Fruit fly (Drosophila melanogaster): ENCODE measurements around the gene Rac1.

Gene Rac1

DNA sequence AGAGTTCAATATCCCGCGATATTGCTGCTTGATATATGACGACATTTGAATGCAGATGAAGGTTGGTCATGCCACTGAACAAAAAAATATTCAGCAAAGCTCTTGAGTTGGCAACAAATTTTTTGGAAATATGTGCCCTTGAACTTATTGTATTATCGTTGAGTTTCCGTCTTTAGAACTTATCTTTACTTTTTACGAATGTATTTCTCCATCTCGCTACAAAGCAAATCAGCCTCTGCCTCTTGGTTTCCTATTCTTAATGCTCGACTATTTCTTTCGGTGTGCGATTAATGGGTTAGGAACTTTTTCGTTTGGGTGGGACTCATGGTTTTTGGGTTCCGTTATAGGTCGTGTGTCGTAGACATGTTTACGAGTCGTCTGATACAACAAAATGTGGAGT lies 20.7 kb upstream of the Rac1 start (continued):
- TF ChIP-seq croc (GFP tag; conservative IDR thresholded peaks at IDR 0.05) (peak; percentile 71), ranshi (GFP tag; IDR thresholded peaks at IDR 0.05) (peak; percentile 59; the same call in 1 of the 2 replicates), lola (GFP tag; optimal IDR thresholded peaks at IDR 0.05) (peak in 1 of 3 experiments; percentile 93), danr (GFP tag; IDR thresholded peaks at IDR 0.05) (peak; percentile 42; the same call in 1 of the 2 replicates), HLHmδ (GFP tag; optimal IDR thresholded peaks at IDR 0.05) (no peak), D19A (tag; optimal IDR thresholded peaks at IDR 0.05) (peak; percentile 73), Atf-2 (GFP tag; optimal IDR thresholded peaks at IDR 0.05) (peak; percentile 57), ind (GFP tag; optimal IDR thresholded peaks at IDR 0.05) (peak; percentile 58), kah (GFP tag; optimal IDR thresholded peaks at IDR 0.05) (no peak), lov (optimal IDR thresholded peaks at IDR 0.05) (no peak), lov (GFP tag; IDR thresholded peaks at IDR 0.05) (peak; percentile 44; the same call in 1 of the 3 replicates), al (GFP tag; IDR thresholded peaks at IDR 0.05) (peak; percentile 15; the same call in 1 of the 2 replicates), CG30020 (tag; optimal IDR thresholded peaks at IDR 0.05) (peak; percentile 43), gcm2 (GFP tag; optimal IDR thresholded peaks at IDR 0.05) (peak; percentile 34), tap (tag; optimal IDR thresholded peaks at IDR 0.05) (peak; percentile 67), CG11456 (GFP tag; IDR thresholded peaks at IDR 0.05) (0 out of 3 replicates have a peak, but pooled peaks have one; percentile 50), sr (GFP tag; IDR thresholded peaks at IDR 0.05) (no peak), Nf-YA (GFP tag; IDR thresholded peaks at IDR 0.05) (no peak), hkb (optimal IDR thresholded peaks at IDR 0.05) (no peak), hkb (GFP tag; IDR thresholded peaks at IDR 0.05) (peak; percentile 71), fd64A (GFP tag; optimal IDR thresholded peaks at IDR 0.05) (peak; percentile 64), dysf (GFP tag; IDR thresholded peaks at IDR 0.05) (peak; percentile 51; the same call in 2 of the 3 replicates), CG14014 (GFP tag; IDR thresholded peaks at IDR 0.05) (peak; percentile 16; the same call in 1 of the 2 replicates), Atf3 (GFP tag; optimal IDR thresholded peaks at IDR 0.05) (peak; percentile 77), sisA (GFP tag; IDR thresholded peaks at IDR 0.05) (peak; percentile 74), CG6813 (GFP tag; optimal IDR thresholded peaks at IDR 0.05) (peak; percentile 59), wek (GFP tag; optimal IDR thresholded peaks at IDR 0.05) (no peak), E2f1 (GFP tag; IDR thresholded peaks at IDR 0.05) (peak; percentile 44), MTF-1 (GFP tag; optimal IDR thresholded peaks at IDR 0.05; ENCODE audit: borderline replicate concordance) (peak; percentile 35), tll (GFP tag; optimal IDR thresholded peaks at IDR 0.05) (no peak), CG9876 (GFP tag; optimal IDR thresholded peaks at IDR 0.05) (peak; percentile 30), CG2678 (tag; optimal IDR thresholded peaks at IDR 0.05) (peak; percentile 76), CG4730 (GFP tag; IDR thresholded peaks at IDR 0.05) (peak; percentile 57), Hand (GFP tag; optimal IDR thresholded peaks at IDR 0.05) (peak; percentile 21), dan (GFP tag; IDR thresholded peaks at IDR 0.05) (peak; percentile 10; the same call in 1 of the 2 replicates), sob (GFP tag; IDR thresholded peaks at IDR 0.05) (0 out of 2 replicates have a peak, but pooled peaks have one; percentile 14), mirr (GFP tag; optimal IDR thresholded peaks at IDR 0.05) (no peak), Dfd (GFP tag; optimal IDR thresholded peaks at IDR 0.05) (no peak), CG15269 (tag; optimal IDR thresholded peaks at IDR 0.05) (peak; percentile 60), CG8359 (GFP tag; optimal IDR thresholded peaks at IDR 0.05; ENCODE audit: borderline replicate concordance) (peak; percentile 49), CG9932 (GFP tag; IDR thresholded peaks at IDR 0.05) (peak; percentile 22; the same call in 1 of the 2 replicates), zen (tag; optimal IDR thresholded peaks at IDR 0.05) (peak; percentile 46), MBD-R2 (GFP tag; IDR thresholded peaks at IDR 0.05) (no peak), CG7372 (GFP tag; IDR thresholded peaks at IDR 0.05) (peak; percentile 46; the same call in 1 of the 2 replicates), CG2199 (GFP tag; IDR thresholded peaks at IDR 0.05) (0 out of 3 replicates have a peak, but pooled peaks have one; percentile 53), Sry-β (GFP tag; optimal IDR thresholded peaks at IDR 0.05) (peak; percentile 38), pb (GFP tag; optimal IDR thresholded peaks at IDR 0.05) (peak; percentile 51), unpg (GFP tag; optimal IDR thresholded peaks at IDR 0.05) (peak; percentile 77), CG6689 (GFP tag; IDR thresholded peaks at IDR 0.05) (peak; percentile 72), kay (GFP tag; optimal IDR thresholded peaks at IDR 0.05) (peak; percentile 24), CG17802 (tag; optimal IDR thresholded peaks at IDR 0.05) (peak; percentile 56)

All from whole organism, embryonic.